Worm (Caenorhabditis elegans): ENCODE results near the gene T25E4.2.
"Not testable (repeated sequence)": the region's sequence is repeated elsewhere in the genome, so short reads cannot be mapped to it uniquely, and the experiment has no call there.

DNA sequence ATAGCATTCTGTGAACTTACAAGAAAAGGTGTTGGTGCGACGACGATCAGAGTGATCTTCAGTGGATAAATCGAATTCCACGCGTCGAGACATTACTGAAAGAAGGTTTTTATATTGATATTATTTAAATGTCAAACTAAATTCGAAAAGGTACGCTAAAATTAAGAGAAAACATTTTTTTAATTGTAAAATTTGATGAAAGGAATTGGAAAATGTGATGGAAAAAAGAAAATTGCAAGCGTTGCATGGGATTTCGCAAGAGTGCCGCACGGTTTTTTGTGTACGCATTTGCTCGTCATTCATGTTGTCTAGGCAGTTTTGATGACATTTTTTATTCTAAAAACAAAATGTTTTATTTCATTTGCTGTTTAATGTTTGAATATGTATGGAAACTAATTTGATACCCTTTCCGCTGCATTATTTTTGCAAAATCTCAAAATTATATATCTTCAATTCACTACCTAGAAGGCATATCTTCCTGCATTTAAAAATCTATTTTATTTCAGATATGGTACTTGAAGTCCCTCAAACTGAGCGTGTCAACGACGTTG is 48.7 kb upstream of the T25E4.2 start, which contains the start of the genes F59E12.6 and npl-4.1:
- not testable (repeated sequence) for TF ChIP-seq him-1, dao-5, W03F9.2 (tag; optimal IDR thresholded peaks at IDR 0.05)

Data from whole organism, L4/young adult.